Worm (Caenorhabditis elegans) whole organism, late embryonic: ENCODE results near the gene alg-1.

Experiments used
- C08G9.2 ChIP-seq: sonication (generic microtip); optimal IDR thresholded peaks from 2 replicates; lab custom pipeline; 2016; ENCODE audit warnings: mild to moderate bottlenecking, missing genetic modification characterization, moderate library complexity, missing compliant biosample characterization
- C38D4.7 ChIP-seq: fragments of 200-800 bp; sonication (Bioruptor generic); optimal IDR thresholded peaks from 2 replicates; lab custom pipeline; 2018; ENCODE audit warnings: mild to moderate bottlenecking, missing genetic modification characterization, moderate library complexity, missing compliant biosample characterization
- K02D7.2 ChIP-seq: sonication (generic microtip); optimal IDR thresholded peaks from 2 replicates; lab custom pipeline; 2017; ENCODE audit warnings: mild to moderate bottlenecking, missing genetic modification characterization, missing compliant biosample characterization
- K09A11.1 ChIP-seq: sonication (generic microtip); optimal IDR thresholded peaks from 2 replicates; lab custom pipeline; 2017; ENCODE audit warnings: antibody characterized with exemption, mild to moderate bottlenecking, missing genetic modification characterization, missing compliant biosample characterization; ENCODE audit not compliant: insufficient read depth
- T23F11.4 ChIP-seq: fragments of 200-800 bp; sonication (Bioruptor generic); optimal IDR thresholded peaks from 2 replicates; lab custom pipeline; 2018; ENCODE audit warnings: mild to moderate bottlenecking, missing genetic modification characterization, missing compliant biosample characterization
- ahr-1 ChIP-seq: sonication (generic microtip); optimal IDR thresholded peaks from 2 replicates; lab custom pipeline; 2016; ENCODE audit warnings: missing genetic modification characterization, missing compliant biosample characterization
- ama-1 ChIP-seq: fragments of 150-350 bp; optimal IDR thresholded peaks from 2 replicates; lab custom pipeline; 2014
- ceh-14 ChIP-seq: sonication (generic microtip); optimal IDR thresholded peaks from 2 replicates; lab custom pipeline; 2016; ENCODE audit warnings: missing genotype, missing genetic modification characterization, missing compliant biosample characterization
- ceh-18 ChIP-seq: sonication (generic microtip); optimal IDR thresholded peaks from 2 replicates; lab custom pipeline; 2016; ENCODE audit warnings: missing genetic modification characterization, missing compliant biosample characterization
- ceh-2 ChIP-seq: sonication (generic microtip); optimal IDR thresholded peaks from 2 replicates; lab custom pipeline; 2016; ENCODE audit warnings: missing genotype, missing genetic modification characterization, missing compliant biosample characterization
- ceh-22 ChIP-seq: sonication (generic microtip); optimal IDR thresholded peaks from 2 replicates; lab custom pipeline; 2017; ENCODE audit warnings: missing biosample characterization, missing genetic modification characterization
- ceh-24 ChIP-seq: sonication (generic microtip); optimal IDR thresholded peaks from 2 replicates; lab custom pipeline; 2016; ENCODE audit warnings: mild to moderate bottlenecking, missing genetic modification characterization, missing compliant biosample characterization
- ceh-31 ChIP-seq: sonication (generic microtip); optimal IDR thresholded peaks from 2 replicates; lab custom pipeline; 2016; ENCODE audit warnings: missing genetic modification characterization, missing compliant biosample characterization
- ceh-34 ChIP-seq: sonication (generic microtip); optimal IDR thresholded peaks from 2 replicates; lab custom pipeline; 2016; ENCODE audit warnings: mild to moderate bottlenecking, missing genetic modification characterization, missing compliant biosample characterization
- ceh-45 ChIP-seq: fragments of 200-800 bp; sonication (Bioruptor generic); IDR thresholded peaks from 2 replicates; pipeline ENCODE4 v1.3.6; 2022; ENCODE audit warnings: missing genetic modification reagents, missing genetic modification characterization, missing compliant biosample characterization
- ceh-48 ChIP-seq: sonication (generic microtip); optimal IDR thresholded peaks from 2 replicates; lab custom pipeline; 2016; ENCODE audit warnings: missing genetic modification characterization, inconsistent platforms, missing compliant biosample characterization
- ceh-6 ChIP-seq: fragments of 200-800 bp; sonication (Bioruptor generic); optimal IDR thresholded peaks from 2 replicates; lab custom pipeline; 2018; ENCODE audit warnings: mild to moderate bottlenecking, missing genetic modification characterization, missing compliant biosample characterization
- ceh-9 ChIP-seq: sonication (generic microtip); optimal IDR thresholded peaks from 2 replicates; lab custom pipeline; 2016; ENCODE audit warnings: mild to moderate bottlenecking, missing genetic modification characterization, inconsistent platforms, missing compliant biosample characterization
- che-1 ChIP-seq: sonication (generic microtip); optimal IDR thresholded peaks from 2 replicates; lab custom pipeline; 2016; ENCODE audit warnings: mild to moderate bottlenecking, missing genetic modification characterization, missing compliant biosample characterization
- dve-1 ChIP-seq: sonication (generic microtip); optimal IDR thresholded peaks from 2 replicates; lab custom pipeline; 2017; ENCODE audit warnings: antibody characterized with exemption, mild to moderate bottlenecking, missing genetic modification characterization, missing compliant biosample characterization
- elt-4 ChIP-seq: sonication (generic microtip); optimal IDR thresholded peaks from 2 replicates; lab custom pipeline; 2016; ENCODE audit warnings: missing genetic modification characterization, missing compliant biosample characterization
- ets-4 ChIP-seq: sonication (generic microtip); optimal IDR thresholded peaks from 2 replicates; lab custom pipeline; 2016; ENCODE audit warnings: missing genetic modification characterization, missing compliant biosample characterization
- eyg-1 ChIP-seq: sonication (generic microtip); optimal IDR thresholded peaks from 2 replicates; lab custom pipeline; 2016; ENCODE audit warnings: missing genotype, missing genetic modification characterization, missing compliant biosample characterization
- fkh-6 ChIP-seq: sonication (generic microtip); optimal IDR thresholded peaks from 2 replicates; lab custom pipeline; 2016; ENCODE audit warnings: missing genetic modification characterization, missing compliant biosample characterization
- gmeb-2 ChIP-seq: sonication (generic microtip); optimal IDR thresholded peaks from 2 replicates; lab custom pipeline; 2016; ENCODE audit warnings: missing genetic modification characterization, inconsistent platforms, missing compliant biosample characterization
- hlh-13 ChIP-seq: fragments of 200-800 bp; sonication (Bioruptor generic); optimal IDR thresholded peaks from 2 replicates; lab custom pipeline; 2018; ENCODE audit warnings: mild to moderate bottlenecking, missing genetic modification characterization, missing compliant biosample characterization
- hlh-15 ChIP-seq: sonication (generic microtip); optimal IDR thresholded peaks from 2 replicates; lab custom pipeline; 2016; ENCODE audit warnings: missing genetic modification characterization, missing compliant biosample characterization
- hlh-30 ChIP-seq: sonication (generic microtip); optimal IDR thresholded peaks from 2 replicates; lab custom pipeline; 2017; ENCODE audit warnings: antibody characterized with exemption, missing genetic modification characterization, missing compliant biosample characterization; ENCODE audit not compliant: insufficient read depth
- hlh-8 ChIP-seq: sonication (generic microtip); optimal IDR thresholded peaks from 2 replicates; lab custom pipeline; 2016; ENCODE audit warnings: missing genotype, missing genetic modification characterization, missing compliant biosample characterization
- lin-11 ChIP-seq: fragments of 200-800 bp; sonication (Bioruptor generic); optimal IDR thresholded peaks from 2 replicates; lab custom pipeline; 2018; ENCODE audit warnings: mild to moderate bottlenecking, missing genetic modification characterization, missing compliant biosample characterization
- mec-3 ChIP-seq: sonication (generic microtip); optimal IDR thresholded peaks from 2 replicates; lab custom pipeline; 2016; ENCODE audit warnings: borderline replicate concordance, missing genetic modification characterization, missing compliant biosample characterization
- nfya-1 ChIP-seq: sonication (generic microtip); optimal IDR thresholded peaks from 2 replicates; lab custom pipeline; 2017; ENCODE audit warnings: missing genetic modification characterization, mild to moderate bottlenecking, missing compliant biosample characterization, antibody characterized with exemption, moderate library complexity
- nhr-11 ChIP-seq: fragments of 150-350 bp; optimal IDR thresholded peaks from 2 replicates; lab custom pipeline; 2014; ENCODE audit warnings: missing biosample characterization, missing genetic modification characterization
- npax-4 ChIP-seq: sonication (generic microtip); optimal IDR thresholded peaks from 2 replicates; lab custom pipeline; 2016; ENCODE audit warnings: missing genetic modification characterization, missing compliant biosample characterization
- pax-1 ChIP-seq: fragments of 150-350 bp; optimal IDR thresholded peaks from 2 replicates; lab custom pipeline; 2014; ENCODE audit warnings: missing biosample characterization, missing genetic modification characterization
- pha-2 ChIP-seq: sonication (generic microtip); optimal IDR thresholded peaks from 2 replicates; lab custom pipeline; 2017; ENCODE audit warnings: mild to moderate bottlenecking, missing genetic modification characterization, missing compliant biosample characterization
- pros-1 ChIP-seq: fragments of 150-350 bp; optimal IDR thresholded peaks from 2 replicates; lab custom pipeline; 2014; ENCODE audit warnings: missing biosample characterization, missing genetic modification reagents, missing genetic modification characterization
- ref-2 ChIP-seq: sonication (generic microtip); optimal IDR thresholded peaks from 2 replicates; lab custom pipeline; 2016; ENCODE audit warnings: missing genetic modification characterization, missing compliant biosample characterization
- rnt-1 ChIP-seq: sonication (generic microtip); optimal IDR thresholded peaks from 2 replicates; lab custom pipeline; 2016; ENCODE audit warnings: missing genetic modification characterization, missing compliant biosample characterization
- sdc-2 ChIP-seq: sonication (generic microtip); optimal IDR thresholded peaks from 2 replicates; lab custom pipeline; 2016; ENCODE audit warnings: missing genotype, missing genetic modification characterization, missing compliant biosample characterization
- sox-4 ChIP-seq: sonication (generic microtip); optimal IDR thresholded peaks from 2 replicates; lab custom pipeline; 2017; ENCODE audit warnings: mild to moderate bottlenecking, missing genetic modification characterization, inconsistent platforms, missing compliant biosample characterization
- syd-9 ChIP-seq: sonication (generic microtip); optimal IDR thresholded peaks from 2 replicates; lab custom pipeline; 2016; ENCODE audit warnings: mild to moderate bottlenecking, missing genetic modification characterization, moderate library complexity, missing compliant biosample characterization
- tbx-2 ChIP-seq: sonication (generic microtip); optimal IDR thresholded peaks from 2 replicates; lab custom pipeline; 2016; ENCODE audit warnings: missing genetic modification characterization, missing compliant biosample characterization
- unc-42 ChIP-seq: sonication (generic microtip); optimal IDR thresholded peaks from 2 replicates; lab custom pipeline; 2016; ENCODE audit warnings: missing genotype, missing genetic modification characterization, missing compliant biosample characterization
- unc-55 ChIP-seq: sonication (generic microtip); optimal IDR thresholded peaks from 2 replicates; lab custom pipeline; 2017; ENCODE audit warnings: missing biosample characterization, missing genetic modification reagents, missing genetic modification characterization
- unc-86 ChIP-seq: sonication (generic microtip); optimal IDR thresholded peaks from 2 replicates; lab custom pipeline; 2016; ENCODE audit warnings: missing genetic modification characterization, missing compliant biosample characterization
- zip-5 ChIP-seq: sonication (generic microtip); optimal IDR thresholded peaks from 2 replicates; lab custom pipeline; 2016; ENCODE audit warnings: missing genetic modification characterization, missing compliant biosample characterization
- ztf-16 ChIP-seq: sonication (generic microtip); optimal IDR thresholded peaks from 2 replicates; lab custom pipeline; 2017; ENCODE audit warnings: missing genetic modification characterization, missing compliant biosample characterization

The alg-1 gene

DNA sequence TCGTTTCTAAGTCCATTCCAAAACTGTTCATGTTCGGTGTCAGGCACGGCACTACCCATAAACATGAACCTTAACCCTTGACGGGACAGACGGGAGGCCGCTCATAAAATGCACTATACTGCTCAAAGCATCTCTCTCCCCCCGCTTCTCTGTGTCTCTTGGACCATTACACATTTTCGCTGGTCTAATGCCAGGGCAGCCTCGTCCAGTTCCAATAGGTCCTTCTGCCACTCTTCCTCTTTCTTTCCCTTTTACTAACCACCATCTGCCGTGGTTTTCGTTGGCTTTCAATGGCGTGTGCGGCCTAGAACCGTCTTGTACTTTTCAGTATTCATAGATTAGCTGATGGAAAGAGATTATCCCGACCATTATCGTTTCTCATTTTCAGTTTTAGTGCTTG lies 743 bp upstream of the alg-1 start:
- TF ChIP-seq fkh-6 (tag; lab: Kevin White, UChicago) = no peak
- no peak for TF ChIP-seq zip-5 (tag; lab: Kevin White, UChicago)
- no peak for TF ChIP-seq ceh-2 (tag; lab: Kevin White, UChicago)
- no peak for TF ChIP-seq ceh-6 (GFP tag; lab: Kevin White, UChicago)
- peak; percentile 59 for TF ChIP-seq ceh-31 (tag; lab: Kevin White, UChicago)
- peak; percentile 41 for TF ChIP-seq tbx-2
- no peak for TF ChIP-seq hlh-13 (GFP tag; lab: Kevin White, UChicago)
- peak; percentile 18 for TF ChIP-seq unc-55 (GFP tag; lab: Kevin White, UChicago)
- TF ChIP-seq elt-4 (tag; lab: Kevin White, UChicago) = no peak
- no peak for TF ChIP-seq unc-86 (tag; lab: Kevin White, UChicago)
- no peak for TF ChIP-seq hlh-15 (tag; lab: Kevin White, UChicago)
- no peak for TF ChIP-seq K02D7.2 (tag; lab: Kevin White, UChicago)
- peak; percentile 39 for TF ChIP-seq nfya-1 (tag; lab: Kevin White, UChicago)
- no peak for TF ChIP-seq sox-4 (tag; lab: Kevin White, UChicago)
- peak; percentile 53 for TF ChIP-seq sdc-2
- TF ChIP-seq unc-42 (tag; lab: Kevin White, UChicago) = peak; percentile 18
- no peak for TF ChIP-seq T23F11.4 (GFP tag; lab: Kevin White, UChicago)
- peak; percentile 25 for TF ChIP-seq syd-9
- TF ChIP-seq ceh-22 (tag; lab: Kevin White, UChicago) = no peak
- TF ChIP-seq ama-1 (lab: Kevin White, UChicago) = no peak
- TF ChIP-seq lin-11 (tag; lab: Kevin White, UChicago) = no peak
- TF ChIP-seq ref-2 (tag; lab: Kevin White, UChicago) = peak; percentile 23
- TF ChIP-seq che-1 (tag; lab: Kevin White, UChicago) = no peak
- no peak for TF ChIP-seq K09A11.1 (tag; lab: Kevin White, UChicago)
- no peak for TF ChIP-seq C08G9.2 (tag; lab: Kevin White, UChicago)
- TF ChIP-seq ceh-9 (tag; lab: Kevin White, UChicago) = no peak
- TF ChIP-seq ahr-1 (tag; lab: Kevin White, UChicago) = no peak
- no peak for TF ChIP-seq nhr-11

DNA sequence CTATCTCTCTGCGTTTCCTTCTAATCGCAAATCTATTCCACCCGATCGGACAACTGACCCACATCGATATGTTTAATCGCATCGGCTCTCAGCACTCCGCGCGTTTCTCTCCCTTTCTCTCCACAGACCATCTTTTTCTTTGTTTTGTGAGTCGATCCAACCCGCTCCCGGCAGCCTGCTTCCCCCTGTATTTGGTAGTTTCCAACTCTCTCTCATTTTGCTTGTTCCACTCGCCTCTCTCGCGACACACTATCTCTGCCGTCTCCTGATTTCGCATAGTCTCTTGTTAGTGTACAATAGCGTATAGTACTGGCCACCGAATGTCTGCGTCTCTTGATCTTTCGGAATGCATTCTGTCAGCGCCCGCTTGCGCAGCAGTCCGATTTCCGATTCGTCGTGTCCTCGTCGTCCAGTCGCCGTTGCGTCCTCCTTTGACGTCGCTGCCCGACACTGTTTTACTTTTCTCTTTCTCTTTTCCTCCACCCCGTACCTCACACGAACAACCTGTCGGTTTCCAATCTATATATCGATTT lies 1.8 kb downstream of the alg-1 start:
- TF ChIP-seq ref-2 (tag; lab: Kevin White, UChicago) (peak; percentile 70), unc-55 (GFP tag; lab: Kevin White, UChicago) (peak; percentile 44), ceh-6 (GFP tag; lab: Kevin White, UChicago) (peak; percentile 2), nfya-1 (tag; lab: Kevin White, UChicago) (peak; percentile 53), unc-42 (tag; lab: Kevin White, UChicago) (no peak), ceh-18 (tag; lab: Kevin White, UChicago) (peak; percentile 28), lin-11 (tag; lab: Kevin White, UChicago) (no peak), hlh-30 (tag; lab: Kevin White, UChicago) (peak; percentile 44), rnt-1 (peak; percentile 3), hlh-13 (GFP tag; lab: Kevin White, UChicago) (no peak), gmeb-2 (no peak), ceh-34 (tag; lab: Kevin White, UChicago) (peak; percentile 56), ceh-24 (tag; lab: Kevin White, UChicago) (no peak), eyg-1 (tag; lab: Kevin White, UChicago) (peak; percentile 14), npax-4 (tag; lab: Kevin White, UChicago) (no peak), T23F11.4 (GFP tag; lab: Kevin White, UChicago) (peak; percentile 4), dve-1 (no peak), ahr-1 (tag; lab: Kevin White, UChicago) (no peak), ceh-9 (tag; lab: Kevin White, UChicago) (no peak), ceh-31 (tag; lab: Kevin White, UChicago) (peak; percentile 66), ceh-14 (tag; lab: Kevin White, UChicago) (no peak), hlh-8 (tag; lab: Kevin White, UChicago) (no peak), ceh-48 (tag; lab: Kevin White, UChicago) (no peak), sox-4 (tag; lab: Kevin White, UChicago) (no peak), ceh-22 (tag; lab: Kevin White, UChicago) (peak; percentile 45), C38D4.7 (GFP tag; lab: Kevin White, UChicago) (no peak), pax-1 (tag; lab: Kevin White, UChicago) (no peak), sdc-2 (peak; percentile 39), pros-1 (no peak), ets-4 (tag; lab: Kevin White, UChicago) (no peak), fkh-6 (tag; lab: Kevin White, UChicago) (no peak), pha-2 (no peak), ztf-16 (tag; lab: Kevin White, UChicago) (no peak), C08G9.2 (tag; lab: Kevin White, UChicago) (peak; percentile 14), ceh-45 (GFP tag; lab: Robert Waterston, UW) (no peak), K02D7.2 (tag; lab: Kevin White, UChicago) (no peak), mec-3 (tag; lab: Kevin White, UChicago) (no peak)
